Worm (Caenorhabditis elegans): ENCODE results near the gene sth-1.

Gene sth-1

DNA sequence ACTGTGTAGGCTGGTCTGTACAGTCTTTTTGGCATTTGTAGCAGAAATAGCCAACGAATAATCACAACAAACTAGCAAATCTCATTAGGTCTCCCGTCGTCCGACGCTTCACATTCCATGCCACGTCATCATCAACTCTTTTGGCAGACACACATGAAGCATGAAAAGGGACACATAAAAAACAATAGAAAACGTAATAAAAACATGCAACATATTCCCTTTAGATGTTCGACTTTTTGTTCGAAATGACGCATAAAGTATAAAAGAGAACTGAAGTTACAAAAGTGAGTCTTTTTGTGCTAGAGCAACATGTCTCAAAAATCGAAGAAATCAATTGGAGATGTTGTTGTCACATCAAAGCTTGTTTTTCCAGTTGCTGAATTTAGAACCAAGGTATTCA lies at the start of gene sth-1:
Gene sth-1 (plus strand): TSS at position 301 of the 400 bp plus-strand sequence.
- no peak for TF ChIP-seq dmd-4 (tag; optimal IDR thresholded peaks at IDR 0.05; ENCODE audit: borderline replicate concordance)
- TF ChIP-seq ama-1 (optimal IDR thresholded peaks at IDR 0.05): no peak
- no peak for TF ChIP-seq nfya-1 (tag; optimal IDR thresholded peaks at IDR 0.05)
- no peak for TF ChIP-seq madf-2 (tag; optimal IDR thresholded peaks at IDR 0.05)
- TF ChIP-seq sdc-2 (tag; optimal IDR thresholded peaks at IDR 0.05): no peak
- no peak for TF ChIP-seq ceh-30 (tag; optimal IDR thresholded peaks at IDR 0.05)
- no peak for TF ChIP-seq F13H6.1 (tag; optimal IDR thresholded peaks at IDR 0.05)
- no peak for TF ChIP-seq unc-3 (GFP tag; conservative IDR thresholded peaks at IDR 0.05)
- TF ChIP-seq unc-3 (tag; optimal IDR thresholded peaks at IDR 0.05): no peak
- TF ChIP-seq ttx-3 (tag; optimal IDR thresholded peaks at IDR 0.05): no peak
- TF ChIP-seq ceh-2 (tag; optimal IDR thresholded peaks at IDR 0.05): no peak
- no peak for TF ChIP-seq unc-86 (tag; optimal IDR thresholded peaks at IDR 0.05)
- no peak for TF ChIP-seq pax-1 (tag; optimal IDR thresholded peaks at IDR 0.05)
- no peak for TF ChIP-seq elt-4 (tag; optimal IDR thresholded peaks at IDR 0.05)
- TF ChIP-seq hlh-8 (tag; optimal IDR thresholded peaks at IDR 0.05): no peak
- TF ChIP-seq sox-2 (GFP tag; IDR thresholded peaks at IDR 0.05): no peak
- no peak for TF ChIP-seq unc-42 (tag; optimal IDR thresholded peaks at IDR 0.05)

DNA sequence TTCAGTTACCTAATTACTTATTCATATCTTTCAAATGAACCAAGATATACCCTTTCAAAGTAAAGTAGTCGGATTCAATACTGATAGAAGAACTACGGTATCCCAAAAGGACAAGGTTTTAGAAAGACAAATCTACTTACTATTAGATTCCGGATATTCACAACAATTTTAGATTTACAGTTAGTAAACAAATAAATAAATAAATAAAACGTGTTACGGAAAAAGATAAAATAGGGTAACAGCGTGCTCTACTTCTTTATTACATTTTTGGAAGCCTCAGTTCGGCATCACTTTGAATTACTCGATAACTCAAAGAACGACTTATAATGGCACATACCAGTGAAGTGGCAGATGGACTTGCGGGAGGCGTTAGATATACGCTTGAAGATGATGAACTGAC lies 47.0 kb upstream of the sth-1 start, which contains the start of gene Y97E10AR.8:
Gene Y97E10AR.8 (plus strand): TSS at position 301 of the 400 bp plus-strand sequence.
- TF ChIP-seq eyg-1 (tag; optimal IDR thresholded peaks at IDR 0.05) (no peak), ceh-48 (tag; optimal IDR thresholded peaks at IDR 0.05) (no peak), fkh-6 (tag; optimal IDR thresholded peaks at IDR 0.05) (no peak), ceh-31 (tag; optimal IDR thresholded peaks at IDR 0.05) (no peak), fax-1 (tag; optimal IDR thresholded peaks at IDR 0.05) (no peak), ztf-16 (tag; optimal IDR thresholded peaks at IDR 0.05) (no peak), unc-42 (tag; optimal IDR thresholded peaks at IDR 0.05) (no peak), odd-2 (tag; optimal IDR thresholded peaks at IDR 0.05) (no peak), hlh-8 (tag; optimal IDR thresholded peaks at IDR 0.05) (no peak), T23F11.4 (GFP tag; optimal IDR thresholded peaks at IDR 0.05) (no peak), pat-9 (tag; optimal IDR thresholded peaks at IDR 0.05) (no peak), pqm-1 (tag; optimal IDR thresholded peaks at IDR 0.05) (no peak), ceh-18 (tag; optimal IDR thresholded peaks at IDR 0.05) (no peak), rnt-1 (tag; optimal IDR thresholded peaks at IDR 0.05) (no peak), hlh-6 (tag; optimal IDR thresholded peaks at IDR 0.05) (no peak), dve-1 (tag; optimal IDR thresholded peaks at IDR 0.05) (no peak)

DNA sequence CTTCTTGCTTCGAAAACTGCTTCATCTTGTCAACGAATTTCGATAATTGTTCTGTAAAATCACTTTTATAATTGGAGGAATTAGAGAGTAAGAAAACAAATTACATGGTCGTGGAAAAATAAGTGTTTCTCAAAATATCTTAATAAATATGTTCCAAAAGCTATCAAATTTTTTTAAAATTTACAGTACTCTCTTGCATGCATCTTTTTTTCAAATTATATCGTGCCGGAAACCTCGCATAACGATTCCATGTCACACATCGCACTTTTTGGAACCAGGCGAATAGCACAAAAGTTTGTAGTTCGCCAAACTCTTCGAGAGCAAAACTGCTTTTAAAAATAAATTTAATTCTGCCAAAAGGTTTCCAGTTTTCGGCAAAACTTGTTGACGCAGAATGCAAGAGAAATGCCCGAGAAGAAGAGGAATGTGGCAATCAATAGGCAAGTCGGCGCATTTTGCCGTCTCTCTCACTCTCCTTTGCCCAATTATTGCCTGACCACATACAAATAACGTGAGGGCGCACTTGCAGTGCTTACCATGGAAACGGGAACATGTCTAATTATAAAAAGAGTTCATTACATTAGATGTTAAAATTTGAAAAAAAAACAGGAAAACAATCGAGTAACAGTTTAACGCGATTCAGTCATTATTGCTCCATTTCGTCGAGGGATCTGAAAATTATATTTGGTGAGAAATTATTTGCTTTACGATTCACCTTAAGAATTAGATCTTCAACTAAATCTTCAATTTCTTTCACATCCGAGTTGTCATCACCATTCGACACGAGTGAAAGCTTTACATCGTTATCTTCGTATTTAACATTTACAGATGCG lies 44.3 kb upstream of the sth-1 start, which contains the start of gene Y97E10AR.3:
Gene Y97E10AR.3 (minus strand): TSS at position 51 of the 833 bp plus-strand sequence.
- peak; percentile 21 for TF ChIP-seq unc-42 (tag; optimal IDR thresholded peaks at IDR 0.05)
- no peak for TF ChIP-seq npax-4 (tag; optimal IDR thresholded peaks at IDR 0.05)
- TF ChIP-seq ceh-48 (tag; optimal IDR thresholded peaks at IDR 0.05): no peak

DNA sequence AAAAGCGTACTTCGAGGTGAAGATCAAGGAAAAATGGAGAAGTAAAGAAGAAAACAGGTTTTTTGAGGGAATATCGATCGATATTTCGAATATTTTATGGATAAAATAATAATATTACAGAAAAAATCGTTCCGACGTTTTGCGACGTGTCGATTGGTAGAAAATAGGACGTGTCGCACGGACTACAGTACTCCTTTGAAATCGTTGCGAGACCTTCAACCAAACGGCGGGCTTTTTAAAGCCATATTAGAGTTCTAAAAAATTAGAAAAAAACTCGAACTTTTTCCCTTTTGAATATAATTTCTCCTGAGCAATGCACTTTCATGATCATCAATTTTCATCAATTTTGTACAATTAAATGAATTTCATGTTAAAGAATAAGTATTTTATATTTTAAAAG lies 41.8 kb upstream of the sth-1 start, which contains the start of gene Y97E10AR.4:
Gene Y97E10AR.4 (minus strand): TSS at position 131 of the 400 bp plus-strand sequence.
- TF ChIP-seq fax-1 (tag; optimal IDR thresholded peaks at IDR 0.05) (no peak), ceh-45 (GFP tag; IDR thresholded peaks at IDR 0.05) (no peak), elt-4 (tag; optimal IDR thresholded peaks at IDR 0.05) (no peak), syd-9 (tag; optimal IDR thresholded peaks at IDR 0.05) (no peak), mec-3 (tag; optimal IDR thresholded peaks at IDR 0.05; ENCODE audit: borderline replicate concordance) (no peak), ceh-18 (tag; optimal IDR thresholded peaks at IDR 0.05) (no peak), tbx-2 (tag; optimal IDR thresholded peaks at IDR 0.05) (no peak), ceh-9 (tag; optimal IDR thresholded peaks at IDR 0.05) (no peak), fkh-10 (GFP tag; optimal IDR thresholded peaks at IDR 0.05) (no peak), npax-4 (tag; optimal IDR thresholded peaks at IDR 0.05) (no peak)

Data from whole organism, late embryonic.